Worm (Caenorhabditis elegans): ENCODE measurements around the gene hadb-1.

hadb-1 gene

DNA sequence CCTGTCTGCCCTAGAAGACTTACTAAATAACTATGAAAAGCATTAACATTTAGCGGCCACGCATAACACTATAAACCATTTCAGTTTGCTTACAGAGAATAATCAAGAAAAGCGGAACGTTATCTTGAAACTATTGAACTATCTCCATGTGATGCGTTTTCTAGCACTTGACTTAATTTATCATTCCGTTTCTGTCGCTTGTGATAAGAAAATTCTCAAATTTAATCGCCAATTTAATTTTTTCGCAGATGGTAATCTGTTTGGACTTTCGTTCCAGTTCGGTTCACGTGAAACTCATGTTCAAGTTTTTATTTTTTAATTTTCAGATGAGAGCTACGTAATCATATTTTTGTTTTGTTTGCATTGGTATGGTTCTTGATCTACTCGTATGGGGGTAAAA, 31.3 kb downstream of the hadb-1 start (continued):
- TF ChIP-seq nhr-76 (tag; optimal IDR thresholded peaks at IDR 0.05), result no peak
- peak; percentile 78 for TF ChIP-seq pqm-1 (tag; optimal IDR thresholded peaks at IDR 0.05)
- no peak for TF ChIP-seq mdt-29 (GFP tag; IDR thresholded peaks at IDR 0.05)
- TF ChIP-seq nhr-10 (tag; optimal IDR thresholded peaks at IDR 0.05), result no peak
- no peak for TF ChIP-seq snpc-4 (tag; optimal IDR thresholded peaks at IDR 0.05)
- TF ChIP-seq zfp-2 (tag; optimal IDR thresholded peaks at IDR 0.05), result no peak
- TF ChIP-seq tra-1 (GFP tag; IDR thresholded peaks at IDR 0.05), result 0 out of 2 replicates have a peak, but pooled peaks have one; percentile 41
- no peak for TF ChIP-seq lin-38 (GFP tag; IDR thresholded peaks at IDR 0.05)
- TF ChIP-seq sdz-12 (GFP tag; optimal IDR thresholded peaks at IDR 0.05), result no peak
- peak; percentile 56; the same call in 1 of the 2 replicates for TF ChIP-seq ceh-20 (GFP tag; IDR thresholded peaks at IDR 0.05)
- peak; percentile 77 for TF ChIP-seq php-3 (GFP tag; IDR thresholded peaks at IDR 0.05)
- TF ChIP-seq F26F4.8 (GFP tag; conservative IDR thresholded peaks at IDR 0.05), result no peak
- TF ChIP-seq madf-9 (GFP tag; conservative IDR thresholded peaks at IDR 0.05), result no peak
- no peak for TF ChIP-seq pha-4 (GFP tag; IDR thresholded peaks at IDR 0.05)
- no peak for TF ChIP-seq pha-4 (tag; optimal IDR thresholded peaks at IDR 0.05)
- TF ChIP-seq zfp-3 (GFP tag; conservative IDR thresholded peaks at IDR 0.05), result no peak
- no peak for TF ChIP-seq F37D6.2 (tag; optimal IDR thresholded peaks at IDR 0.05)
- TF ChIP-seq nhr-42 (GFP tag; IDR thresholded peaks at IDR 0.05), result no peak
- no peak for TF ChIP-seq ztf-7 (tag; optimal IDR thresholded peaks at IDR 0.05)
- no peak for TF ChIP-seq unc-39 (tag; optimal IDR thresholded peaks at IDR 0.05)
- TF ChIP-seq R02D3.7 (tag; optimal IDR thresholded peaks at IDR 0.05), result no peak
- TF ChIP-seq mes-2 (tag; optimal IDR thresholded peaks at IDR 0.05; ENCODE audit: poor library complexity, severe bottlenecking), result no peak
- TF ChIP-seq egl-27 (tag; optimal IDR thresholded peaks at IDR 0.05), result no peak
- TF ChIP-seq snpc-1.2 (GFP tag; IDR thresholded peaks at IDR 0.05), result no peak
- TF ChIP-seq mxl-2 (GFP tag; conservative IDR thresholded peaks at IDR 0.05), result peak; percentile 87
- TF ChIP-seq mep-1 (tag; optimal IDR thresholded peaks at IDR 0.05), result no peak
- TF ChIP-seq dmd-6 (GFP tag; IDR thresholded peaks at IDR 0.05), result peak; percentile 93
- TF ChIP-seq unc-62 (GFP tag; optimal IDR thresholded peaks at IDR 0.05 in 1 of 2), result no peak
- no peak for TF ChIP-seq unc-62 (tag; optimal IDR thresholded peaks at IDR 0.05)
- TF ChIP-seq F49E8.2 (tag; optimal IDR thresholded peaks at IDR 0.05; ENCODE audit: borderline replicate concordance), result no peak
- no peak for TF ChIP-seq zag-1 (tag; optimal IDR thresholded peaks at IDR 0.05)
- TF ChIP-seq nhr-11 (tag; optimal IDR thresholded peaks at IDR 0.05), result no peak
- TF ChIP-seq lin-39 (tag; optimal IDR thresholded peaks at IDR 0.05), result no peak
- peak; percentile 87 for TF ChIP-seq hlh-11 (tag; optimal IDR thresholded peaks at IDR 0.05)
- peak; percentile 33; the same call in 1 of the 2 replicates for TF ChIP-seq lin-1 (GFP tag; IDR thresholded peaks at IDR 0.05)
- TF ChIP-seq nhr-77 (tag; optimal IDR thresholded peaks at IDR 0.05), result peak; percentile 65

DNA sequence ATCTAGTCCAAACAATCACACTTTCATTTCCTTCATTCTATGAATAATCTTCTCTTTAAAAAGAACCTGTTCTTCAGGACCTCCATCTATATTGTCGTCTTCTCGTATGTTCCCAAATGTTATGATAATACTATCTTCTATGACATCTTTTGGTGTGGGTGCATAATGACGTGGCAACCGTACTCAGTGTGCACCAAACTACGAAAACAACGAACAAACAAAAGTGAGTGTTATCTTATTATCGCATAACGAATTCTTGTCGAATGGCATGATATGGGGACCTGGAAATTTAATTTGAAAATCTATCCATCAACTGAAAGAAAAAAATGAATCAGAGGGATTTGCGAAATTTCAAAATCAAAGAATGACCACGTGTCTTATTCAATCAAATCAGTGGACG, 32.2 kb downstream of the hadb-1 start:
- TF ChIP-seq lim-7 (GFP tag; IDR thresholded peaks at IDR 0.05) (no peak), daf-16 (GFP tag; optimal IDR thresholded peaks at IDR 0.05) (no peak), daf-16 (tag; optimal IDR thresholded peaks at IDR 0.05) (peak; percentile 37)

DNA sequence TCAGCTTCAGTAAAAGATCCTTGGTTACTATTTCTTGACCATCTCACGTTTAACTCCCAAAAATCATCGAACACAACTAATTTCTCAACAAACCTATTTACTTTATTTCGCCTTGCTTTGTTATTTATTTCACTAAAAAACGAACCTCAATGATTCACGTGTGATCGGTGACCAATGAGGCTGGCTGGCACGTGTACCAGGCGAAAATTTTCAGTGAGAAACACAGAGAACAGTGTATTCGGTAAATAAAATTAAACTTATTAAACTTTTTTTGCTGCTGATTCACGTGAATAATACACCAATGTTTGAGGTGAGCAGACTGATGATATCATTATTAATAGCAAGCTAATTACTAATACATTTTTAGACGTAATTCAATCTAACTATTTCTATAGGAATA, 32.9 kb downstream of the hadb-1 start:
- peak; percentile 6 for TF ChIP-seq T20F7.1 (GFP tag; optimal IDR thresholded peaks at IDR 0.05)
- no peak for TF ChIP-seq nhr-237 (tag; optimal IDR thresholded peaks at IDR 0.05)
- TF ChIP-seq fkh-10 (GFP tag; optimal IDR thresholded peaks at IDR 0.05), result no peak
- no peak for TF ChIP-seq dmd-8 (GFP tag; IDR thresholded peaks at IDR 0.05)
- TF ChIP-seq lin-13 (GFP tag; optimal IDR thresholded peaks at IDR 0.05), result no peak
- TF ChIP-seq lin-39 (tag; optimal IDR thresholded peaks at IDR 0.05), result no peak
- TF ChIP-seq zip-2 (tag; optimal IDR thresholded peaks at IDR 0.05), result no peak
- no peak for TF ChIP-seq duxl-1 (tag; optimal IDR thresholded peaks at IDR 0.05; ENCODE audit: poor library complexity)
- TF ChIP-seq skn-1 (tag; optimal IDR thresholded peaks at IDR 0.05), result no peak
- TF ChIP-seq nhr-10 (tag; optimal IDR thresholded peaks at IDR 0.05), result no peak
- TF ChIP-seq ces-1 (GFP tag; optimal IDR thresholded peaks at IDR 0.05), result no peak
- TF ChIP-seq attf-4 (tag; optimal IDR thresholded peaks at IDR 0.05), result no peak
- peak; percentile 59 for TF ChIP-seq hlh-30 (tag; optimal IDR thresholded peaks at IDR 0.05; ENCODE audit: insufficient read depth)
- TF ChIP-seq unc-62 (GFP tag; optimal IDR thresholded peaks at IDR 0.05 in 1 of 2), result no peak
- no peak for TF ChIP-seq unc-62 (tag; optimal IDR thresholded peaks at IDR 0.05)
- TF ChIP-seq hif-1 (tag; optimal IDR thresholded peaks at IDR 0.05), result no peak
- TF ChIP-seq aly-2 (tag; optimal IDR thresholded peaks at IDR 0.05), result no peak
- no peak for TF ChIP-seq daf-16 (GFP tag; optimal IDR thresholded peaks at IDR 0.05)
- TF ChIP-seq daf-16 (tag; optimal IDR thresholded peaks at IDR 0.05), result no peak
